Worm (Caenorhabditis elegans): Measurements from ENCODE around the gene K12B6.9.

DNA sequence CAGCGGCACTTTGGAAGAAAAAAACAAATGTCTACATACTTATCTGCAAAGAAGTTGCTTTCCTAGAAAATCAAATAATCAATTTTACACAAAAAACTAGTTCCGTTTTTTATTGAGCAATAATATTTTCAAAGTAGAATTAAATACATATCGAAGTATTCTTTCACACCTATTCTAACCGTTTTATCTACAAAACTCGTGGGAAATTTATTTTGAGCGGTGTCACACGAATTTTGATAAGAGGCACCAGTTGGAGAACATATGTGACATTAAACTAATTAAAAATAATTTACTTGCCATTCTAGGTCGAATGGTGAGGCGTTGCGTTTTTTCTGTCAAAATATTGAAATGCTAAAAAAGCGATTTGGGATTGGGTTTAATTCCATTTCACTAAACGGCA, 23.5 kb downstream of the K12B6.9 start:
- TF ChIP-seq mec-3 (tag; optimal IDR thresholded peaks at IDR 0.05; ENCODE audit: borderline replicate concordance) = no peak
- no peak for TF ChIP-seq F13H6.1 (tag; optimal IDR thresholded peaks at IDR 0.05)
- no peak for TF ChIP-seq fkh-10 (GFP tag; optimal IDR thresholded peaks at IDR 0.05)
- no peak for TF ChIP-seq hlh-30 (tag; optimal IDR thresholded peaks at IDR 0.05; ENCODE audit: insufficient read depth)

All from whole organism, late embryonic.